Fruit fly (Drosophila melanogaster) whole organism, embryonic: ENCODE measurements around the gene CG15741.

Experiments used
- BEAF-32 ChIP-seq: fragments of 200-800 bp; sonication (Bioruptor generic); optimal IDR thresholded peaks from 3 replicates; lab custom pipeline; 2017; ENCODE audit warnings: missing biosample characterization, missing genetic modification characterization, mild to moderate bottlenecking, moderate library complexity, missing genetic modification reagents
- CG10267 ChIP-seq: fragments of 200-800 bp; sonication (Bioruptor generic); optimal IDR thresholded peaks from 2 replicates; lab custom pipeline; 2018; ENCODE audit warnings: missing biosample characterization, mild to moderate bottlenecking, missing genetic modification characterization, moderate library complexity
- CG12659 ChIP-seq: fragments of 200-800 bp; sonication (Bioruptor generic); optimal IDR thresholded peaks from 3 replicates; lab custom pipeline; 2017; ENCODE audit warnings: mild to moderate bottlenecking, missing biosample characterization, missing genetic modification reagents, missing genetic modification characterization
- CG14050 ChIP-seq: fragments of 200-800 bp; sonication (Bioruptor generic); IDR thresholded peaks from 3 replicates; pipeline ENCODE4 v1.3.6; 2022; ENCODE audit warnings: missing biosample characterization, missing genetic modification characterization
- CG14710 ChIP-seq: fragments of 200-800 bp; sonication (Bioruptor generic); optimal IDR thresholded peaks from 3 replicates; lab custom pipeline; 2019; ENCODE audit warnings: missing biosample characterization, mild to moderate bottlenecking, missing genetic modification characterization, moderate library complexity
- CG14860 ChIP-seq: fragments of 200-800 bp; sonication (Bioruptor generic); IDR thresholded peaks from 3 replicates; pipeline ENCODE4 v1.3.6; 2022; ENCODE audit warnings: missing biosample characterization, missing genetic modification characterization; ENCODE audit not compliant: partially characterized antibody
- CG15011 ChIP-seq: fragments of 200-800 bp; sonication (Bioruptor generic); optimal IDR thresholded peaks from 3 replicates; lab custom pipeline; 2018; ENCODE audit warnings: missing biosample characterization, mild to moderate bottlenecking, missing genetic modification characterization
- CG15269 ChIP-seq: fragments of 200-800 bp; sonication (Bioruptor generic); optimal IDR thresholded peaks from 2 replicates; lab custom pipeline; 2018; ENCODE audit warnings: missing biosample characterization, mild to moderate bottlenecking, missing genetic modification characterization, moderate library complexity
- CG2120 ChIP-seq: fragments of 200-800 bp; sonication (Bioruptor generic); optimal IDR thresholded peaks from 3 replicates; lab custom pipeline; 2016; ENCODE audit warnings: missing biosample characterization, missing genetic modification characterization
- CG32532 ChIP-seq: fragments of 200-800 bp; sonication (Bioruptor generic); IDR thresholded peaks from 2 replicates; pipeline ENCODE4 v1.3.6; 2022; ENCODE audit warnings: missing biosample characterization, missing genetic modification characterization
- CG32772 ChIP-seq: fragments of 200-800 bp; sonication (Bioruptor generic); IDR thresholded peaks from 2 replicates; pipeline ENCODE4 v1.3.6; 2022; ENCODE audit warnings: missing biosample characterization, missing genetic modification characterization
- CG4617 ChIP-seq: fragments of 200-800 bp; sonication (Bioruptor generic); optimal IDR thresholded peaks from 3 replicates; lab custom pipeline; 2016; ENCODE audit warnings: missing biosample characterization, missing genetic modification characterization, borderline replicate concordance
- CG6272 ChIP-seq: fragments of 200-800 bp; sonication (Bioruptor generic); IDR thresholded peaks from 2 replicates; pipeline ENCODE4 v1.3.6; 2022; ENCODE audit warnings: missing biosample characterization, missing genetic modification characterization
- CG9797 ChIP-seq: fragments of 200-800 bp; sonication (Bioruptor generic); optimal IDR thresholded peaks from 3 replicates; lab custom pipeline; 2018; ENCODE audit warnings: missing biosample characterization, mild to moderate bottlenecking, missing genetic modification characterization
- Dll ChIP-seq: fragments of 200-800 bp; sonication (Bioruptor generic); IDR thresholded peaks from 4 replicates; pipeline ENCODE4 v1.3.6; 2022; ENCODE audit warnings: missing biosample characterization, missing genetic modification characterization; ENCODE audit not compliant: partially characterized antibody
- Dp ChIP-seq: fragments of 200-800 bp; sonication (Bioruptor generic); optimal IDR thresholded peaks from 2 replicates; lab custom pipeline; 2018; ENCODE audit warnings: missing biosample characterization, mild to moderate bottlenecking, missing genetic modification characterization, moderate library complexity
- Dref ChIP-seq: fragments of 200-800 bp; sonication (Bioruptor generic); IDR thresholded peaks from 2 replicates; pipeline ENCODE4 v1.3.6; 2022; ENCODE audit warnings: missing biosample characterization, missing genetic modification characterization
- Ets65A ChIP-seq: fragments of 200-800 bp; sonication (Bioruptor generic); peaks from one replicate; lab custom pipeline; 2016; ENCODE audit warnings: missing biosample characterization, missing genetic modification characterization
- Ets97D ChIP-seq: fragments of 200-800 bp; sonication (Bioruptor generic); optimal IDR thresholded peaks from 3 replicates; lab custom pipeline; 2016; ENCODE audit warnings: missing biosample characterization, missing genetic modification characterization
- Hsf ChIP-seq: fragments of 200-800 bp; sonication (Bioruptor generic); optimal IDR thresholded peaks from 3 replicates; lab custom pipeline; 2016; ENCODE audit warnings: missing biosample characterization, missing genetic modification characterization
- Lhr ChIP-seq: fragments of 200-800 bp; sonication (Bioruptor generic); optimal IDR thresholded peaks from 3 replicates; lab custom pipeline; 2017; ENCODE audit warnings: mild to moderate bottlenecking, missing biosample characterization, missing genetic modification reagents, missing genetic modification characterization
- MBD-R2 ChIP-seq: fragments of 200-800 bp; sonication (Bioruptor generic); IDR thresholded peaks from 2 replicates; pipeline ENCODE4 v1.3.6; 2022; ENCODE audit warnings: missing biosample characterization, missing genetic modification characterization
- MESR4 ChIP-seq: fragments of 200-800 bp; sonication (Bioruptor generic); optimal IDR thresholded peaks from 2 replicates; lab custom pipeline; 2018; ENCODE audit warnings: missing biosample characterization, mild to moderate bottlenecking, missing genetic modification characterization, moderate library complexity
- Med ChIP-seq: fragments of 200-800 bp; sonication (Bioruptor generic); peaks from one replicate; lab custom pipeline; 2016; ENCODE audit warnings: missing biosample characterization, missing genetic modification characterization, mild to moderate bottlenecking, inconsistent platforms, moderate library complexity
- Neu2 ChIP-seq: fragments of 200-800 bp; sonication (Bioruptor generic); optimal IDR thresholded peaks from 3 replicates; lab custom pipeline; 2016; ENCODE audit warnings: missing biosample characterization, missing genetic modification characterization, borderline replicate concordance
- Ptx1 ChIP-seq: fragments of 200-800 bp; sonication (Bioruptor generic); IDR thresholded peaks from 2 replicates; pipeline ENCODE4 v1.3.6; 2022; ENCODE audit warnings: missing biosample characterization, missing genetic modification characterization
- Rfx ChIP-seq: fragments of 200-800 bp; sonication (Bioruptor generic); IDR thresholded peaks from 2 replicates; pipeline ENCODE4 v1.3.6; 2022; ENCODE audit warnings: missing biosample characterization, missing genetic modification characterization
- Sry-δ ChIP-seq: fragments of 200-800 bp; sonication (Bioruptor generic); optimal IDR thresholded peaks from 2 replicates; lab custom pipeline; 2016; ENCODE audit warnings: missing biosample characterization, missing genetic modification characterization
- bsh ChIP-seq, 2 experiments: fragments of 200-800 bp; sonication (Bioruptor generic); optimal IDR thresholded peaks; 2 replicates each; lab custom pipeline; 2017 to 2018; ENCODE audit warnings: mild to moderate bottlenecking in 2 of 2, missing biosample characterization in 2 of 2, missing genetic modification characterization in 2 of 2, moderate library complexity in 1 of 2
- chinmo ChIP-seq: fragments of 200-800 bp; sonication (Bioruptor generic); IDR thresholded peaks from 4 replicates; pipeline ENCODE4 v1.3.6; 2022; ENCODE audit warnings: missing biosample characterization, missing genetic modification characterization; ENCODE audit not compliant: partially characterized antibody
- crp ChIP-seq, 2 experiments: fragments of 200-800 bp; sonication (Bioruptor generic); optimal IDR thresholded peaks; 2 replicates in 1 of 2; 3 replicates in 1 of 2; lab custom pipeline; 2017; ENCODE audit warnings: missing biosample characterization in 2 of 2, missing genetic modification characterization in 2 of 2, mild to moderate bottlenecking in 1 of 2, moderate library complexity in 1 of 2
- dysf ChIP-seq: fragments of 200-800 bp; sonication (Bioruptor generic); IDR thresholded peaks from 3 replicates; pipeline ENCODE4 v1.3.6; 2022; ENCODE audit warnings: missing biosample characterization, missing genetic modification characterization
- en ChIP-seq: fragments of 200-800 bp; sonication (Bioruptor generic); optimal IDR thresholded peaks from 2 replicates; lab custom pipeline; 2016; ENCODE audit warnings: missing biosample characterization, missing genetic modification characterization
- lola ChIP-seq, 3 experiments: fragments of >200 bp in 2 of 3; fragments of 200-800 bp in 1 of 3; sonication (Bioruptor generic) in 1 of 3; optimal IDR thresholded peaks; 2 replicates each; lab custom pipeline; 2017 to 2019; ENCODE audit warnings: missing biosample characterization in 3 of 3, missing genetic modification characterization in 3 of 3, mild to moderate bottlenecking in 1 of 3, moderate library complexity in 1 of 3
- onecut ChIP-seq: fragments of 200-800 bp; sonication (Bioruptor generic); IDR thresholded peaks from 2 replicates; pipeline ENCODE4 v1.3.6; 2022; ENCODE audit warnings: missing biosample characterization, missing genetic modification characterization
- phol ChIP-seq: fragments of 200-800 bp; sonication (Bioruptor generic); optimal IDR thresholded peaks from 3 replicates; lab custom pipeline; 2018; ENCODE audit warnings: missing biosample characterization, mild to moderate bottlenecking, missing genetic modification characterization, moderate library complexity
- pnt ChIP-seq: fragments of 200-800 bp; sonication (Bioruptor generic); optimal IDR thresholded peaks from 3 replicates; lab custom pipeline; 2016; ENCODE audit warnings: missing biosample characterization, missing genetic modification characterization
- row ChIP-seq: fragments of 200-800 bp; sonication (Bioruptor generic); IDR thresholded peaks from 3 replicates; pipeline ENCODE4 v1.3.6; 2022; ENCODE audit warnings: missing biosample characterization, missing genetic modification characterization
- slbo ChIP-seq: fragments of 200-800 bp; sonication (Bioruptor generic); IDR thresholded peaks from 2 replicates; pipeline ENCODE4 v1.3.6; 2022; ENCODE audit warnings: missing biosample characterization, missing genetic modification characterization
- ssp ChIP-seq: fragments of 200-800 bp; sonication (Bioruptor generic); IDR thresholded peaks from 2 replicates; pipeline ENCODE4 v1.3.6; 2022; ENCODE audit warnings: missing biosample characterization, missing genetic modification characterization
- stwl ChIP-seq: fragments of 200-800 bp; sonication (Bioruptor generic); optimal IDR thresholded peaks from 3 replicates; lab custom pipeline; 2018; ENCODE audit warnings: missing biosample characterization, mild to moderate bottlenecking, missing genetic modification characterization, moderate library complexity
- trem ChIP-seq: fragments of 200-800 bp; optimal IDR thresholded peaks from 3 replicates; lab custom pipeline; 2019; ENCODE audit warnings: missing biosample characterization, mild to moderate bottlenecking, missing genetic modification characterization, moderate library complexity

Gene CG15741

dm6 chrX:11872517-11872916 lies 34.7 kb upstream of the CG15741 start, which contains the start of gene BORCS5 (continued):
- TF ChIP-seq onecut (GFP tag; lab: Robert Waterston, UW) (peak; percentile 70), trem (peak; percentile 2), CG14860 (GFP tag; lab: Robert Waterston, UW) (no peak), Dref (peak; percentile 45), BEAF-32 (peak; percentile 33), CG2120 (GFP tag; lab: Kevin White, UChicago) (peak; percentile 1), MBD-R2 (GFP tag; lab: Robert Waterston, UW) (peak; percentile 72), Ptx1 (GFP tag; lab: Robert Waterston, UW) (0 out of 2 replicates have a peak, but pooled peaks have one; percentile 13), CG6272 (GFP tag; lab: Robert Waterston, UW) (no peak), pnt (GFP tag; lab: Kevin White, UChicago) (no peak), Hsf (GFP tag; lab: Kevin White, UChicago) (peak; percentile 2), MESR4 (GFP tag; lab: Kevin White, UChicago) (peak; percentile 71), CG4617 (GFP tag; lab: Kevin White, UChicago) (peak; percentile 42), CG32532 (peak; percentile 22; the same call in 1 of the 2 replicates), dysf (GFP tag; lab: Robert Waterston, UW) (0 out of 3 replicates have a peak, but pooled peaks have one; percentile 15), Dp (GFP tag; lab: Kevin White, UChicago) (peak; percentile 20), CG14050 (GFP tag; lab: Robert Waterston, UW) (no peak), Sry-δ (GFP tag; lab: Kevin White, UChicago) (peak; percentile 43), CG10267 (tag; lab: Kevin White, UChicago) (peak; percentile 1), crp (GFP tag; optimal IDR thresholded peaks at IDR 0.05; lab: Kevin White, UChicago) (peak in 1 of 2 experiments; percentile 54), Lhr (peak; percentile 21), Med (GFP tag; lab: Kevin White, UChicago) (peak; percentile 51), CG32772 (no peak), Rfx (GFP tag; lab: Robert Waterston, UW) (0 out of 2 replicates have a peak, but pooled peaks have one; percentile 11), slbo (GFP tag; lab: Robert Waterston, UW) (peak; percentile 46), stwl (tag; lab: Kevin White, UChicago) (peak; percentile 41), Ets97D (GFP tag; lab: Kevin White, UChicago) (peak; percentile 32), CG9797 (peak; percentile 15), CG15269 (tag; lab: Kevin White, UChicago) (no peak), CG14710 (tag; lab: Kevin White, UChicago) (peak; percentile 30), Dll (GFP tag; lab: Robert Waterston, UW) (0 out of 4 replicates have a peak, but pooled peaks have one; percentile 12), en (GFP tag; lab: Kevin White, UChicago) (no peak), CG15011 (GFP tag; lab: Kevin White, UChicago) (no peak), chinmo (GFP tag; lab: Robert Waterston, UW) (0 out of 4 replicates have a peak, but pooled peaks have one; percentile 15), ssp (GFP tag; lab: Robert Waterston, UW) (peak; percentile 96), lola (GFP tag; optimal IDR thresholded peaks at IDR 0.05; lab: Kevin White, UChicago) (peak in 1 of 3 experiments; percentile 81), Ets65A (GFP tag; lab: Kevin White, UChicago) (peak; percentile 91), phol (tag; lab: Kevin White, UChicago) (peak; percentile 30), bsh (GFP tag; optimal IDR thresholded peaks at IDR 0.05; lab: Kevin White, UChicago) (peak in 1 of 2 experiments; percentile 8), Neu2 (no peak), CG12659 (GFP tag; lab: Kevin White, UChicago) (peak; percentile 30), row (GFP tag; lab: Robert Waterston, UW) (peak; percentile 72)
